Fruit fly (Drosophila melanogaster): ENCODE results near the gene CG14259.

- TF ChIP-seq Stat92E (GFP tag; optimal IDR thresholded peaks at IDR 0.05) (no peak), Rx (GFP tag; IDR thresholded peaks at IDR 0.05) (no peak), Taf1 (GFP tag; IDR thresholded peaks at IDR 0.05) (no peak), CG10147 (GFP tag; optimal IDR thresholded peaks at IDR 0.05) (no peak), Ets65A (GFP tag) (no peak), CG13424 (tag; optimal IDR thresholded peaks at IDR 0.05) (no peak), fd3F (GFP tag; optimal IDR thresholded peaks at IDR 0.05) (no peak), ase (GFP tag; IDR thresholded peaks at IDR 0.05) (no peak), CG2129 (GFP tag; IDR thresholded peaks at IDR 0.05; ENCODE audit: partially characterized antibody) (no peak), fd102C (GFP tag; optimal IDR thresholded peaks at IDR 0.05) (no peak), az2 (GFP tag; optimal IDR thresholded peaks at IDR 0.05) (no peak), cato (GFP tag; optimal IDR thresholded peaks at IDR 0.05; ENCODE audit: borderline replicate concordance) (no peak)
Measured at dm6 chr3R:27109458-27109857, 15.1 kb downstream of the CG14259 start.
